Worm (Caenorhabditis elegans) whole organism, L4 larva: ENCODE measurements around the gene inpp-4B.

Source experiments
- F10B5.3 ChIP-seq: sonication (generic microtip); optimal IDR thresholded peaks from 2 replicates; lab custom pipeline; 2016; ENCODE audit warnings: mild to moderate bottlenecking, missing genetic modification characterization, missing compliant biosample characterization
- F49E8.2 ChIP-seq: sonication (generic microtip); optimal IDR thresholded peaks from 2 replicates; lab custom pipeline; 2016; ENCODE audit warnings: missing compliant biosample characterization, mild to moderate bottlenecking, missing genetic modification characterization, borderline replicate concordance
- T20F7.1 ChIP-seq: fragments of 200-800 bp; sonication (Bioruptor generic); optimal IDR thresholded peaks from 2 replicates; lab custom pipeline; 2018; ENCODE audit warnings: mild to moderate bottlenecking, missing genetic modification characterization, missing compliant biosample characterization
- Y105C5A.15 ChIP-seq: fragments of 200-800 bp; sonication (Bioruptor generic); IDR thresholded peaks from 2 replicates; pipeline ENCODE4 v1.3.6; 2022; ENCODE audit warnings: missing genetic modification characterization, missing compliant biosample characterization
- ZK546.5 ChIP-seq, 2 experiments: sonication (generic microtip); optimal IDR thresholded peaks; 2 replicates each; lab custom pipeline; 2017; ENCODE audit warnings: missing biosample characterization in 2 of 2, missing genetic modification characterization in 2 of 2
- arid-1 ChIP-seq: fragments of 200-800 bp; sonication (Bioruptor generic); conservative IDR thresholded peaks from 2 replicates; pipeline ENCODE4 v1.3.6; 2022; ENCODE audit warnings: missing genetic modification reagents, missing genetic modification characterization, missing compliant biosample characterization
- ceh-82 ChIP-seq: sonication (generic microtip); optimal IDR thresholded peaks from 2 replicates; lab custom pipeline; 2017; ENCODE audit warnings: missing biosample characterization, missing genetic modification characterization
- daf-16 ChIP-seq, 3 experiments: sonication (generic microtip); optimal IDR thresholded peaks; 2 replicates each; lab custom pipeline; 2016 to 2017; ENCODE audit warnings: missing genetic modification characterization in 3 of 3, missing genetic modification reagents in 3 of 3, mild to moderate bottlenecking in 2 of 3, missing compliant biosample characterization in 2 of 3, missing biosample characterization in 1 of 3, moderate library complexity in 1 of 3
- gei-8 ChIP-seq: fragments of 200-800 bp; sonication (Bioruptor generic); optimal IDR thresholded peaks from 2 replicates; lab custom pipeline; 2018; ENCODE audit warnings: mild to moderate bottlenecking, missing genetic modification characterization, missing compliant biosample characterization
- hif-1 ChIP-seq, 2 experiments: sonication (generic microtip); optimal IDR thresholded peaks; 2 replicates each; lab custom pipeline; 2016 to 2017; ENCODE audit warnings: missing compliant biosample characterization in 2 of 2, missing genetic modification characterization in 2 of 2, missing genetic modification reagents in 2 of 2, missing genotype in 2 of 2, mild to moderate bottlenecking in 1 of 2
- jun-1 ChIP-seq: fragments of 150-350 bp; optimal IDR thresholded peaks from 2 replicates; lab custom pipeline; 2014; ENCODE audit warnings: missing biosample characterization, missing genetic modification reagents, missing genetic modification characterization
- lin-29 ChIP-seq: fragments of 200-800 bp; sonication (Bioruptor generic); IDR thresholded peaks from 2 replicates; pipeline ENCODE4 v1.3.6; 2022; ENCODE audit warnings: missing genetic modification reagents, missing genetic modification characterization, missing compliant biosample characterization
- lin-38 ChIP-seq: fragments of 200-800 bp; sonication (Bioruptor generic); IDR thresholded peaks from 2 replicates; pipeline ENCODE4 v1.3.6; 2022; ENCODE audit warnings: missing genetic modification reagents, missing genetic modification characterization, missing compliant biosample characterization
- mdt-29 ChIP-seq: fragments of 200-800 bp; sonication (Bioruptor generic); IDR thresholded peaks from 2 replicates; pipeline ENCODE4 v1.3.6; 2022; ENCODE audit warnings: missing genetic modification reagents, missing genetic modification characterization, missing compliant biosample characterization
- nhr-25 ChIP-seq: sonication (generic microtip); optimal IDR thresholded peaks from 2 replicates; lab custom pipeline; 2017; ENCODE audit warnings: missing genetic modification characterization, mild to moderate bottlenecking, missing compliant biosample characterization, antibody characterized with exemption, moderate library complexity, borderline replicate concordance; ENCODE audit not compliant: insufficient read depth
- nhr-28 ChIP-seq: fragments of 150-350 bp; optimal IDR thresholded peaks from 2 replicates; lab custom pipeline; 2014; ENCODE audit warnings: missing biosample characterization, missing genetic modification characterization
- nhr-41 ChIP-seq: fragments of 200-800 bp; sonication (Bioruptor generic); IDR thresholded peaks from 2 replicates; pipeline ENCODE4 v1.3.6; 2022; ENCODE audit warnings: missing genetic modification reagents, missing genetic modification characterization, missing compliant biosample characterization
- nhr-77 ChIP-seq: fragments of 150-350 bp; optimal IDR thresholded peaks from 2 replicates; lab custom pipeline; 2014; ENCODE audit warnings: missing biosample characterization, missing genetic modification characterization
- skn-1 ChIP-seq: fragments of 150-350 bp; optimal IDR thresholded peaks from 2 replicates; lab custom pipeline; 2014; ENCODE audit warnings: missing biosample characterization, missing genetic modification characterization
- zag-1 ChIP-seq: fragments of 150-350 bp; optimal IDR thresholded peaks from 2 replicates; lab custom pipeline; 2014; ENCODE audit warnings: missing biosample characterization, missing genetic modification characterization
- zfp-2 ChIP-seq: sonication (generic microtip); optimal IDR thresholded peaks from 2 replicates; lab custom pipeline; 2016; ENCODE audit warnings: mild to moderate bottlenecking, missing genetic modification characterization, missing compliant biosample characterization
- zip-2 ChIP-seq: fragments of 150-350 bp; optimal IDR thresholded peaks from 2 replicates; lab custom pipeline; 2014; ENCODE audit warnings: missing biosample characterization, missing genetic modification characterization
- ztf-11 ChIP-seq: fragments of 150-350 bp; optimal IDR thresholded peaks from 2 replicates; lab custom pipeline; 2014; ENCODE audit warnings: missing biosample characterization, missing genetic modification characterization
- ztf-7 ChIP-seq: fragments of 150-350 bp; optimal IDR thresholded peaks from 2 replicates; lab custom pipeline; 2014; ENCODE audit warnings: missing biosample characterization, missing genetic modification characterization

Gene inpp-4B

ce11 chrIII:10214540-10214979, 52.1 kb downstream of the inpp-4B start (continued):
- no peak for TF ChIP-seq skn-1 (tag; lab: Kevin White, UChicago)
- peak; percentile 52 for TF ChIP-seq gei-8 (GFP tag; lab: Kevin White, UChicago)
- no peak for TF ChIP-seq ztf-7 (tag; lab: Kevin White, UChicago)
- peak; percentile 19 for TF ChIP-seq F49E8.2
- TF ChIP-seq arid-1 (GFP tag; lab: Robert Waterston, UW) = peak; percentile 70
- no peak for TF ChIP-seq ztf-11
- peak; percentile 64 for TF ChIP-seq mdt-29 (GFP tag; lab: Robert Waterston, UW)
- peak; percentile 5 for TF ChIP-seq zfp-2
- TF ChIP-seq lin-38 (GFP tag; lab: Robert Waterston, UW) = peak; percentile 75
- TF ChIP-seq hif-1 (tag; optimal IDR thresholded peaks at IDR 0.05; lab: Kevin White, UChicago) = peak in 1 of 2 experiments; percentile 21
- TF ChIP-seq nhr-41 (GFP tag; lab: Robert Waterston, UW) = 0 out of 2 replicates have a peak, but pooled peaks have one; percentile 19
- peak; percentile 49 for TF ChIP-seq jun-1
- TF ChIP-seq lin-29 (GFP tag; lab: Robert Waterston, UW) = no peak
- TF ChIP-seq Y105C5A.15 = peak; percentile 90
- TF ChIP-seq ZK546.5 (tag; optimal IDR thresholded peaks at IDR 0.05; lab: Kevin White, UChicago) = no peak
- TF ChIP-seq T20F7.1 (GFP tag; lab: Kevin White, UChicago) = no peak
- TF ChIP-seq, all 104 proteins: peak for 57

DNA sequence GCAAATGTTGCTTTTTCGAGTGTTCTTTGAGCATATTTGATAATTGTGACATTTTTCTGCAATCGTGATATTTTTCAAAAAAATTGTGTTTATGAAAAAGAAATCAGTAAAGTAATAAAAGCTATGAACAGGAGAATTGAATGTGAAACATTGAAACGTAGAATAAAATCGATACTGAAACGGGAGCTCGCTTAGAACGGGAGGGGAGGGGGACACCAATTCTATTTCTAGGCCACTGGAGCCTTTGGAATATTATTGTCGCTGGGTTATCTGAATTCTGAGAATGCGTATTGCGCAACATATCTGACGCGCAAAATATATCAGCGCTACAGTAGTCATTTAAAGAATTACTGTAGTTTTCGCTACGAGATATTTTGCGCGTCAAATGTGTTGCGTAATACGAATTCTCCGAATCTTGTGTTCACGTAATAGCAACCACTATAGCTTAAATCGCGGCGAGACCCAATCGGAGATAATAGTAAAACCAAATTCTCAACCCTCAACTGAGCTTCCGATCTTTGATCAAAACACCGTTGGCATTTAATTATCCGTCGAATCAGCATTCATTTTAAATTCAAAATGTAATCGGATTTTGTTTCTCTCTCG, 54.7 kb downstream of the inpp-4B start, which contains the start of the genes blos-1 and best-18:
Gene blos-1 (minus strand): TSS at position 58 of the 606 bp plus-strand sequence.
Gene best-18 (plus strand): TSS at position 508 of the 606 bp plus-strand sequence.
- TF ChIP-seq zip-2 (tag; lab: Kevin White, UChicago) (no peak), zfp-2 (no peak), F10B5.3 (tag; lab: Kevin White, UChicago) (no peak), zag-1 (tag; lab: Kevin White, UChicago) (no peak), nhr-25 (tag; lab: Kevin White, UChicago) (no peak), ztf-7 (tag; lab: Kevin White, UChicago) (no peak), ceh-82 (no peak), nhr-77 (tag; lab: Kevin White, UChicago) (peak; percentile 15), lin-38 (GFP tag; lab: Robert Waterston, UW) (no peak), nhr-28 (tag; lab: Kevin White, UChicago) (peak; percentile 31), daf-16 (GFP tag; optimal IDR thresholded peaks at IDR 0.05; lab: Kevin White, UChicago) (no peak), daf-16 (tag; optimal IDR thresholded peaks at IDR 0.05; lab: Kevin White, UChicago) (peak; percentile 69)
- TF ChIP-seq, all 104 proteins: peak for 3
